Fruit fly (Drosophila melanogaster) whole organism, wandering third instar larva: ENCODE measurements around the gene knk.

Source experiments
- GATAd ChIP-seq: sonication (Bioruptor generic); optimal IDR thresholded peaks from 2 replicates; lab custom pipeline; 2016; ENCODE audit warnings: missing biosample characterization, missing genetic modification characterization
- Hr78 ChIP-seq: fragments of >200 bp; optimal IDR thresholded peaks from 2 replicates; lab custom pipeline; 2017; ENCODE audit warnings: missing biosample characterization, missing genetic modification characterization
- foxo ChIP-seq, 2 experiments: fragments of 200-800 bp; sonication (Bioruptor generic); optimal IDR thresholded peaks; 2 replicates in 1 of 2; 3 replicates in 1 of 2; lab custom pipeline; 2016 to 2017; ENCODE audit warnings: missing biosample characterization in 2 of 2, missing genetic modification characterization in 2 of 2
- h ChIP-seq: fragments of 200-800 bp; sonication (Bioruptor generic); optimal IDR thresholded peaks from 3 replicates; lab custom pipeline; 2016; ENCODE audit warnings: missing biosample characterization, mild to moderate bottlenecking, missing genetic modification characterization
- tai ChIP-seq: sonication (Bioruptor generic); optimal IDR thresholded peaks from 2 replicates; lab custom pipeline; 2016; ENCODE audit warnings: missing biosample characterization, missing genetic modification characterization

dm6 chr3R:10081469-10082111 lies 43.9 kb downstream of the knk start:
- TF ChIP-seq Hr78 (GFP tag; lab: Kevin White, UChicago) (no peak), tai (GFP tag; lab: Kevin White, UChicago) (no peak), GATAd (GFP tag; lab: Kevin White, UChicago) (no peak), foxo (GFP tag; optimal IDR thresholded peaks at IDR 0.05; lab: Kevin White, UChicago) (peak in 1 of 2 experiments; percentile 28), h (GFP tag; lab: Kevin White, UChicago) (peak; percentile 44)
